Worm (Caenorhabditis elegans) whole organism, young adult: ENCODE measurements around the gene daao-1.

Experiments used
- B0261.1 ChIP-seq: sonication (generic microtip); optimal IDR thresholded peaks from 2 replicates; lab custom pipeline; 2016; ENCODE audit warnings: mild to moderate bottlenecking, missing genetic modification characterization, moderate library complexity, missing compliant biosample characterization
- D2030.7 ChIP-seq: fragments of 200-800 bp; sonication (Bioruptor generic); IDR thresholded peaks from 2 replicates; pipeline ENCODE4 v1.3.6; 2022; ENCODE audit warnings: missing genetic modification reagents, missing genetic modification characterization, missing compliant biosample characterization
- F49E8.2 ChIP-seq: sonication (generic microtip); optimal IDR thresholded peaks from 3 replicates; lab custom pipeline; 2017; ENCODE audit warnings: missing genetic modification characterization, mild to moderate bottlenecking, missing compliant biosample characterization, antibody characterized with exemption, moderate library complexity; ENCODE audit not compliant: insufficient read depth
- K11D2.4 ChIP-seq: fragments of 200-800 bp; sonication (Bioruptor generic); IDR thresholded peaks from 2 replicates; pipeline ENCODE4 v1.3.6; 2022; ENCODE audit warnings: missing genetic modification reagents, missing genetic modification characterization, missing compliant biosample characterization
- T07F8.4 ChIP-seq: sonication (generic microtip); optimal IDR thresholded peaks from 2 replicates; lab custom pipeline; 2016; ENCODE audit warnings: mild to moderate bottlenecking, missing genetic modification characterization, moderate library complexity, missing compliant biosample characterization
- Y53G8AR.9 ChIP-seq: fragments of 200-800 bp; sonication (Bioruptor generic); conservative IDR thresholded peaks from 2 replicates; pipeline ENCODE4 v1.3.6; 2022; ENCODE audit warnings: missing genetic modification reagents, missing genetic modification characterization, missing compliant biosample characterization
- Y79H2A.3 ChIP-seq: fragments of 200-800 bp; sonication (Bioruptor generic); conservative IDR thresholded peaks from 2 replicates; pipeline ENCODE4 v1.3.6; 2022; ENCODE audit warnings: missing genetic modification reagents, missing genetic modification characterization, missing compliant biosample characterization
- ZK185.1 ChIP-seq: sonication (generic microtip); optimal IDR thresholded peaks from 2 replicates; lab custom pipeline; 2016; ENCODE audit warnings: mild to moderate bottlenecking, missing genetic modification characterization, missing compliant biosample characterization; ENCODE audit not compliant: poor library complexity, severe bottlenecking
- aptf-2 ChIP-seq: fragments of 200-800 bp; sonication (Bioruptor generic); conservative IDR thresholded peaks from 2 replicates; pipeline ENCODE4 v1.3.6; 2022; ENCODE audit warnings: missing genetic modification reagents, missing genetic modification characterization, missing compliant biosample characterization
- attf-3 ChIP-seq: fragments of 200-800 bp; sonication (Bioruptor generic); conservative IDR thresholded peaks from 2 replicates; pipeline ENCODE4 v1.3.6; 2022; ENCODE audit warnings: missing genetic modification reagents, missing genetic modification characterization, missing compliant biosample characterization
- attf-5 ChIP-seq: fragments of 200-800 bp; sonication (Bioruptor generic); optimal IDR thresholded peaks from 2 replicates; lab custom pipeline; 2018; ENCODE audit warnings: mild to moderate bottlenecking, missing genetic modification characterization, missing compliant biosample characterization
- cebp-1 ChIP-seq, 2 experiments: fragments of 200-800 bp in 1 of 2; sonication (Bioruptor generic) in 1 of 2; sonication (generic microtip) in 1 of 2; IDR thresholded peaks in 1 of 2; optimal IDR thresholded peaks in 1 of 2; 2 replicates each; pipeline versions ENCODE4 v1.3.6 to Lab custom; 2017 to 2022; ENCODE audit warnings: missing compliant biosample characterization in 2 of 2, missing genetic modification characterization in 2 of 2, mild to moderate bottlenecking in 1 of 2, missing genetic modification reagents in 1 of 2, moderate library complexity in 1 of 2
- cebp-2 ChIP-seq: fragments of 200-800 bp; sonication (Bioruptor generic); IDR thresholded peaks from 2 replicates; pipeline ENCODE4 v1.3.6; 2022; ENCODE audit warnings: missing genetic modification characterization, missing compliant biosample characterization
- ceh-40 ChIP-seq: fragments of 200-800 bp; sonication (Bioruptor generic); IDR thresholded peaks from 2 replicates; pipeline ENCODE4 v1.3.6; 2022; ENCODE audit warnings: missing genetic modification characterization, missing compliant biosample characterization
- chd-7 ChIP-seq: sonication (generic microtip); optimal IDR thresholded peaks from 2 replicates; lab custom pipeline; 2016; ENCODE audit warnings: mild to moderate bottlenecking, missing genetic modification characterization, moderate library complexity, missing compliant biosample characterization
- fkh-3 ChIP-seq: sonication (generic microtip); optimal IDR thresholded peaks from 2 replicates; lab custom pipeline; 2016; ENCODE audit warnings: mild to moderate bottlenecking, missing genetic modification characterization, missing compliant biosample characterization
- him-1 ChIP-seq: sonication (generic microtip); optimal IDR thresholded peaks from 2 replicates; lab custom pipeline; 2016; ENCODE audit warnings: missing genotype, missing genetic modification reagents, missing genetic modification characterization, missing compliant biosample characterization
- let-607 ChIP-seq, 2 experiments: fragments of 200-800 bp in 1 of 2; sonication (Bioruptor generic) in 1 of 2; sonication (generic microtip) in 1 of 2; optimal IDR thresholded peaks; 2 replicates each; lab custom pipeline; 2016 to 2018; ENCODE audit warnings: mild to moderate bottlenecking in 2 of 2, missing compliant biosample characterization in 2 of 2, missing genetic modification characterization in 2 of 2, moderate library complexity in 2 of 2, missing genotype in 1 of 2
- lin-26 ChIP-seq: fragments of 200-800 bp; sonication (Bioruptor generic); IDR thresholded peaks from 2 replicates; pipeline ENCODE4 v1.3.6; 2022; ENCODE audit warnings: missing genetic modification reagents, missing genetic modification characterization, missing compliant biosample characterization
- lin-40 ChIP-seq: sonication (generic microtip); optimal IDR thresholded peaks from 2 replicates; lab custom pipeline; 2016; ENCODE audit warnings: missing genetic modification characterization, mild to moderate bottlenecking, missing compliant biosample characterization, missing genotype, missing genetic modification reagents
- lsl-1 ChIP-seq: fragments of 200-800 bp; sonication (Bioruptor generic); optimal IDR thresholded peaks from 2 replicates; lab custom pipeline; 2018; ENCODE audit warnings: mild to moderate bottlenecking, missing genetic modification characterization, moderate library complexity, missing compliant biosample characterization
- lsy-27 ChIP-seq: sonication (generic microtip); optimal IDR thresholded peaks from 2 replicates; lab custom pipeline; 2017; ENCODE audit warnings: missing genetic modification characterization, mild to moderate bottlenecking, missing compliant biosample characterization, antibody characterized with exemption, missing genotype, borderline replicate concordance; ENCODE audit not compliant: insufficient read depth
- madf-10 ChIP-seq: sonication (generic microtip); optimal IDR thresholded peaks from 2 replicates; lab custom pipeline; 2016; ENCODE audit warnings: mild to moderate bottlenecking, missing genetic modification characterization, missing compliant biosample characterization
- madf-6 ChIP-seq: fragments of 200-800 bp; sonication (Bioruptor generic); IDR thresholded peaks from 2 replicates; pipeline ENCODE4 v1.3.6; 2022; ENCODE audit warnings: missing genetic modification reagents, missing genetic modification characterization, missing compliant biosample characterization
- mcd-1 ChIP-seq: fragments of 200-800 bp; sonication (Bioruptor generic); IDR thresholded peaks from 2 replicates; pipeline ENCODE4 v1.3.6; 2022; ENCODE audit warnings: missing genetic modification reagents, missing genetic modification characterization, missing compliant biosample characterization
- nhr-80 ChIP-seq: sonication (generic microtip); optimal IDR thresholded peaks from 2 replicates; lab custom pipeline; 2016; ENCODE audit warnings: missing genetic modification characterization, missing compliant biosample characterization
- nhr-90 ChIP-seq: sonication (generic microtip); optimal IDR thresholded peaks from 2 replicates; lab custom pipeline; 2016; ENCODE audit warnings: missing genotype, mild to moderate bottlenecking, missing genetic modification characterization, missing compliant biosample characterization
- rec-8 ChIP-seq, 2 experiments: sonication (generic microtip); optimal IDR thresholded peaks; 2 replicates each; lab custom pipeline; 2016; ENCODE audit warnings: mild to moderate bottlenecking in 2 of 2, missing genetic modification characterization in 2 of 2, missing genetic modification reagents in 2 of 2, missing genotype in 2 of 2, missing biosample characterization in 1 of 2, missing compliant biosample characterization in 1 of 2, moderate library complexity in 1 of 2
- rpc-1 ChIP-seq, 2 experiments: fragments of 150-350 bp in 1 of 2; sonication (generic microtip) in 1 of 2; optimal IDR thresholded peaks; 2 replicates each; lab custom pipeline; 2014 to 2018; ENCODE audit warnings: missing biosample characterization in 1 of 2, missing genetic modification characterization in 1 of 2, missing genetic modification reagents in 1 of 2, missing genotype in 1 of 2
- sea-2 ChIP-seq: fragments of 200-800 bp; sonication (Bioruptor generic); IDR thresholded peaks from 2 replicates; pipeline ENCODE4 v1.3.6; 2022; ENCODE audit warnings: missing genetic modification characterization, missing compliant biosample characterization
- snpc-1.3 ChIP-seq: sonication (generic microtip); optimal IDR thresholded peaks from 2 replicates; lab custom pipeline; 2017; ENCODE audit warnings: missing genetic modification characterization, mild to moderate bottlenecking, missing compliant biosample characterization, antibody characterized with exemption, moderate library complexity, missing genotype, missing genetic modification reagents; ENCODE audit not compliant: insufficient read depth
- snpc-4 ChIP-seq, 5 experiments: fragments of 150-350 bp in 1 of 5; sonication (generic microtip) in 4 of 5; optimal IDR thresholded peaks; 2 replicates each; lab custom pipeline; 2014 to 2018; ENCODE audit warnings: missing genetic modification characterization in 5 of 5, missing biosample characterization in 3 of 5, antibody characterized with exemption in 2 of 5, mild to moderate bottlenecking in 2 of 5, missing compliant biosample characterization in 2 of 5, missing genotype in 2 of 5, moderate library complexity in 2 of 5, missing genetic modification reagents in 1 of 5
- somi-1 ChIP-seq: fragments of 200-800 bp; sonication (Bioruptor generic); optimal IDR thresholded peaks from 2 replicates; lab custom pipeline; 2018; ENCODE audit warnings: mild to moderate bottlenecking, missing genetic modification characterization, missing compliant biosample characterization
- tbp1 ChIP-seq: fragments of 200-800 bp; sonication (Bioruptor generic); optimal IDR thresholded peaks from 2 replicates; lab custom pipeline; 2018; ENCODE audit warnings: mild to moderate bottlenecking, missing genetic modification characterization, missing compliant biosample characterization
- ztf-18 ChIP-seq: sonication (generic microtip); optimal IDR thresholded peaks from 2 replicates; lab custom pipeline; 2016; ENCODE audit warnings: missing genotype, mild to moderate bottlenecking, missing genetic modification characterization, missing compliant biosample characterization
- ztf-25 ChIP-seq: fragments of 200-800 bp; sonication (Bioruptor generic); IDR thresholded peaks from 2 replicates; pipeline ENCODE4 v1.3.6; 2022; ENCODE audit warnings: missing genetic modification reagents, missing genetic modification characterization, missing compliant biosample characterization
- ztf-26 ChIP-seq: sonication (generic microtip); optimal IDR thresholded peaks from 2 replicates; lab custom pipeline; 2017; ENCODE audit warnings: missing genetic modification characterization, missing compliant biosample characterization

daao-1 gene

DNA sequence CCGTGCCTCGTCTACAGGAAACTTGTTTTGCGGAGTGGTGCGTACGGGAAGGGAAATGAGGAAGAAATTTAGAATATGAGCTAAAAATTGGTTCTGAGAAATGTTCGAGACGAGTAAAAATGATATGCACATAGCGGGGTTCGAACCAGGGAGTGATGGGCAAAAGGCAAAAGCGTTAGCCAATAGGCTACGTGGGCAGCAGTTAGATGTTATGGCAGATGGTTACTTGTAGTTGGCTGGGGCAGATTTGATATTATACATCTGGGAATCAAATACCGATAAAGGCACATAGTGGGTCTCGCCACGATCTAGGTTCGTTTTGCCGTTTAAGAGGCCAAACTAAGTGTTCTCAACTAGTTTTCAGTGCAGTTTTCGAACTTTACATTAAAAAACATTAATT, 43.3 kb downstream of the daao-1 start (continued):
- TF ChIP-seq nhr-80 (tag; lab: Kevin White, UChicago) (no peak), lin-26 (peak; percentile 92), cebp-2 (GFP tag; lab: Robert Waterston, UW) (no peak), chd-7 (tag; lab: Kevin White, UChicago) (peak; percentile 46), madf-6 (peak; percentile 67), B0261.1 (tag; lab: Kevin White, UChicago) (peak; percentile 87), lsl-1 (GFP tag; lab: Kevin White, UChicago) (peak; percentile 24), mcd-1 (0 out of 2 replicates have a peak, but pooled peaks have one; percentile 26), lsy-27 (tag; lab: Kevin White, UChicago) (no peak), ztf-18 (tag; lab: Kevin White, UChicago) (peak; percentile 64), attf-5 (GFP tag; lab: Kevin White, UChicago) (peak; percentile 17), F49E8.2 (tag; lab: Kevin White, UChicago) (peak; percentile 47), tbp1 (GFP tag; lab: Kevin White, UChicago) (peak; percentile 97), rec-8 (tag; optimal IDR thresholded peaks at IDR 0.05; lab: Kevin White, UChicago) (peak; percentile 66 to 90), T07F8.4 (tag; lab: Kevin White, UChicago) (peak; percentile 61), sea-2 (GFP tag; lab: Robert Waterston, UW) (no peak), snpc-1.3 (peak; percentile 65), snpc-4 (GFP tag; optimal IDR thresholded peaks at IDR 0.05; lab: Kevin White, UChicago) (peak; percentile 23), snpc-4 (tag; optimal IDR thresholded peaks at IDR 0.05; lab: Kevin White, UChicago) (peak in 3 of 4 experiments; percentile 11 to 37 (median 15)), ZK185.1 (tag; lab: Kevin White, UChicago) (no peak), let-607 (tag; optimal IDR thresholded peaks at IDR 0.05; lab: Kevin White, UChicago) (peak in 1 of 2 experiments; percentile 32), madf-10 (peak; percentile 38), lin-40 (tag; lab: Kevin White, UChicago) (no peak), K11D2.4 (GFP tag; lab: Robert Waterston, UW) (no peak), somi-1 (GFP tag; lab: Kevin White, UChicago) (no peak), nhr-90 (tag; lab: Kevin White, UChicago) (peak; percentile 83), aptf-2 (GFP tag; lab: Robert Waterston, UW) (no peak), Y53G8AR.9 (0 out of 2 replicates have a peak, but pooled peaks have one; percentile 22), fkh-3 (peak; percentile 9), ztf-25 (GFP tag; lab: Robert Waterston, UW) (peak; percentile 92), cebp-1 (GFP tag; IDR thresholded peaks at IDR 0.05; lab: Robert Waterston, UW) (no peak), cebp-1 (tag; optimal IDR thresholded peaks at IDR 0.05; lab: Kevin White, UChicago) (peak; percentile 51), him-1 (no peak), ceh-40 (0 out of 2 replicates have a peak, but pooled peaks have one; percentile 30), rpc-1 (optimal IDR thresholded peaks at IDR 0.05; lab: Kevin White, UChicago) (peak; percentile 76), rpc-1 (tag; optimal IDR thresholded peaks at IDR 0.05; lab: Kevin White, UChicago) (peak; percentile 86), Y79H2A.3 (GFP tag; lab: Robert Waterston, UW) (0 out of 2 replicates have a peak, but pooled peaks have one; percentile 11), D2030.7 (GFP tag; lab: Robert Waterston, UW) (peak; percentile 66), ztf-26 (tag; lab: Kevin White, UChicago) (no peak), attf-3 (GFP tag; lab: Robert Waterston, UW) (peak; percentile 36; the same call in 1 of the 2 replicates)
